Fruit fly (Drosophila melanogaster): ENCODE results near the gene CG32487.

DNA sequence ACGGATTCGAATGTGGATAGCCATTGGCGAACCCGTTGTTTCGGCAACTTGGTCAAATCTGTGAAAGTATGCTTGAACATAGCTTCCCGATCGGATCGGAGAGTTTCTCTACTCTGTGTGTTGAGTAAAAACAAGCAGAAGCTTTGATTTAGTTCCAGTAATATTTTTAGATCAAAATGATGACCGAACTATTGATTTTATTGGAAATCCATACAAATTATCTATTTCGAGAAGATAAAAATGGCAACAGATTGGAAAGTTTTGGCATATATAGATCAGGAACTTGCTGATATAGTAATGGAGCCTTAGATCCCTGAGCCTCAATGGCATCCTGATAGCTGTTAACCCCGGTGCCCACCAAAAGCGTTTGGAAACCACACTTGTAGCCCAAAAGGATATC is 1.1 kb downstream of the CG32487 start, which contains the start of gene CG32488:
- TF ChIP-seq CG8478 (optimal IDR thresholded peaks at IDR 0.05) (no peak), CTCF (optimal IDR thresholded peaks at IDR 0.05) (no peak)
